Fruit fly (Drosophila melanogaster) whole organism, embryonic: Measurements from ENCODE around the gene CG8960.

Experiments
- Abd-B ChIP-seq: fragments of 200-800 bp; sonication (Bioruptor generic); optimal IDR thresholded peaks from 2 replicates; lab custom pipeline; 2018; ENCODE audit warnings: missing biosample characterization, mild to moderate bottlenecking, missing genetic modification characterization, moderate library complexity
- CG34224 ChIP-seq: fragments of 200-800 bp; sonication (Bioruptor generic); IDR thresholded peaks from 3 replicates; pipeline ENCODE4 v1.3.6; 2022; ENCODE audit warnings: missing biosample characterization, missing genetic modification characterization; ENCODE audit not compliant: partially characterized antibody
- CG8089 ChIP-seq: fragments of 200-800 bp; sonication (Bioruptor generic); optimal IDR thresholded peaks from 3 replicates; lab custom pipeline; 2016; ENCODE audit warnings: missing biosample characterization, missing genetic modification characterization
- pita ChIP-seq: fragments of 200-800 bp; sonication (Bioruptor generic); optimal IDR thresholded peaks from 2 replicates; lab custom pipeline; 2017; ENCODE audit warnings: missing biosample characterization, mild to moderate bottlenecking, missing genetic modification characterization
- seq ChIP-seq: fragments of 200-800 bp; sonication (Bioruptor generic); IDR thresholded peaks from 2 replicates; pipeline ENCODE4 v1.3.6; 2022; ENCODE audit warnings: missing biosample characterization, missing genetic modification characterization

dm6 chr3L:2191994-2192450 is 4.8 kb upstream of the CG8960 start, which contains the start of gene CG5707:
- TF ChIP-seq CG8089 (GFP tag; lab: Kevin White, UChicago) (no peak), seq (no peak), Abd-B (no peak), pita (GFP tag; lab: Kevin White, UChicago) (no peak), CG34224 (peak; percentile 53; the same call in 1 of the 3 replicates)
